Worm (Caenorhabditis elegans): Measurements from ENCODE around the gene nhr-30.

DNA sequence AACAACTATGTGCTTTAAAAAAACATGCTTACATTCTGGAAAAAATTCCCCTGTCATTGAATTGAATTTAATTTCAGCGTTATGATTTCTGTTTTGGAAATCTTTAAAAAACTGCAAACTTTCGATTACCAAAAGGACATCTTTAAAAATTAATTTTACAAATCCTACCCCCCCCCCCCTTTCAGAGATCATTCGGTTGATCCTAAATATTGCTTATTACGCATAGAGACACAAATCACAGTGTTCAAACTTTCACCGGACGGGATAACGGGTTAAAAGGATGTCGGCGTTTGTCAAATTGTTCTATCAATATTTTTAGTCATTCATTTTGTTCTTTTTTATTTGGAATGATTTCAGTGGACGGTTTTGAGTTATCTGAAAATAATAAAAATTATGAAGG, 11.7 kb upstream of the nhr-30 start, which contains the start of gene C25E10.4:
- TF ChIP-seq rcor-1 (GFP tag; IDR thresholded peaks at IDR 0.05) (no peak), cebp-2 (GFP tag; IDR thresholded peaks at IDR 0.05) (no peak), snpc-4 (GFP tag; optimal IDR thresholded peaks at IDR 0.05) (no peak), snpc-4 (tag; optimal IDR thresholded peaks at IDR 0.05) (no peak), Y56A3A.18 (GFP tag; IDR thresholded peaks at IDR 0.05) (no peak), repo-1 (tag; optimal IDR thresholded peaks at IDR 0.05) (no peak), B0261.1 (tag; optimal IDR thresholded peaks at IDR 0.05) (no peak), pha-4 (tag; optimal IDR thresholded peaks at IDR 0.05) (no peak), nfya-1 (tag; optimal IDR thresholded peaks at IDR 0.05; ENCODE audit: borderline replicate concordance, insufficient read depth) (no peak), unc-62 (GFP tag; optimal IDR thresholded peaks at IDR 0.05) (no peak), madf-8 (GFP tag; conservative IDR thresholded peaks at IDR 0.05) (no peak)
